Worm (Caenorhabditis elegans) whole organism, L3 larva: ENCODE data around the gene T07F12.1.

Experiments used
- ZK546.5 ChIP-seq: sonication (generic microtip); optimal IDR thresholded peaks from 2 replicates; lab custom pipeline; 2017; ENCODE audit warnings: missing biosample characterization, missing genetic modification characterization
- aly-2 ChIP-seq: fragments of 150-350 bp; optimal IDR thresholded peaks from 2 replicates; lab custom pipeline; 2014; ENCODE audit warnings: missing biosample characterization, missing genetic modification characterization
- ama-1 ChIP-seq: fragments of 150-350 bp; optimal IDR thresholded peaks from 2 replicates; lab custom pipeline; 2018
- ceh-16 ChIP-seq: sonication (generic microtip); optimal IDR thresholded peaks from 2 replicates; lab custom pipeline; 2017; ENCODE audit warnings: missing biosample characterization, missing genetic modification characterization
- ceh-28 ChIP-seq: fragments of 150-350 bp; optimal IDR thresholded peaks from 2 replicates; lab custom pipeline; 2014; ENCODE audit warnings: missing biosample characterization, missing genetic modification reagents, missing genetic modification characterization
- ceh-9 ChIP-seq: sonication (generic microtip); optimal IDR thresholded peaks from 2 replicates; lab custom pipeline; 2018; ENCODE audit warnings: missing biosample characterization, missing genetic modification characterization
- egl-5 ChIP-seq: fragments of 150-350 bp; optimal IDR thresholded peaks from 2 replicates; lab custom pipeline; 2017; ENCODE audit warnings: missing biosample characterization, missing genetic modification reagents, missing genetic modification characterization, inconsistent platforms
- elt-2 ChIP-seq: sonication (generic microtip); optimal IDR thresholded peaks from 2 replicates; lab custom pipeline; 2016; ENCODE audit warnings: missing genetic modification reagents, mild to moderate bottlenecking, missing genetic modification characterization, missing compliant biosample characterization
- elt-3 ChIP-seq, 3 experiments: fragments of 150-350 bp in 1 of 3; sonication (generic microtip) in 2 of 3; optimal IDR thresholded peaks; 2 replicates in 2 of 3; 4 replicates in 1 of 3; lab custom pipeline; 2014 to 2017; ENCODE audit warnings: missing biosample characterization in 3 of 3, missing genetic modification characterization in 3 of 3
- eor-1 ChIP-seq, 2 experiments: fragments of 150-350 bp; optimal IDR thresholded peaks; 2 replicates each; lab custom pipeline; 2014 to 2018; ENCODE audit warnings: missing biosample characterization in 2 of 2, missing genetic modification characterization in 2 of 2
- fkh-2 ChIP-seq: fragments of 150-350 bp; optimal IDR thresholded peaks from 2 replicates; lab custom pipeline; 2014; ENCODE audit warnings: missing biosample characterization, missing genetic modification reagents, missing genetic modification characterization
- fos-1 ChIP-seq: fragments of 150-350 bp; optimal IDR thresholded peaks from 2 replicates; lab custom pipeline; 2014; ENCODE audit warnings: missing biosample characterization, missing genetic modification characterization
- jun-1 ChIP-seq: fragments of 150-350 bp; optimal IDR thresholded peaks from 2 replicates; lab custom pipeline; 2014; ENCODE audit warnings: missing biosample characterization, missing genetic modification reagents, missing genetic modification characterization
- lin-15B ChIP-seq: fragments of 150-350 bp; optimal IDR thresholded peaks from 2 replicates; lab custom pipeline; 2014; ENCODE audit warnings: missing biosample characterization, missing genetic modification characterization
- lsy-12 ChIP-seq: sonication (generic microtip); optimal IDR thresholded peaks from 2 replicates; lab custom pipeline; 2016; ENCODE audit warnings: mild to moderate bottlenecking, missing genetic modification characterization, missing compliant biosample characterization
- nfya-1 ChIP-seq: sonication (generic microtip); optimal IDR thresholded peaks from 2 replicates; lab custom pipeline; 2017; ENCODE audit warnings: missing genetic modification characterization, mild to moderate bottlenecking, missing compliant biosample characterization, antibody characterized with exemption, moderate library complexity; ENCODE audit not compliant: insufficient read depth
- nhr-12 ChIP-seq: fragments of 150-350 bp; optimal IDR thresholded peaks from 2 replicates; lab custom pipeline; 2014; ENCODE audit warnings: missing biosample characterization, missing genetic modification characterization
- nhr-23 ChIP-seq: fragments of 150-350 bp; optimal IDR thresholded peaks from 2 replicates; lab custom pipeline; 2014; ENCODE audit warnings: missing biosample characterization, missing genetic modification reagents, missing genetic modification characterization
- nhr-237 ChIP-seq: fragments of 150-350 bp; optimal IDR thresholded peaks from 2 replicates; lab custom pipeline; 2014; ENCODE audit warnings: missing biosample characterization, missing genetic modification characterization
- nhr-25 ChIP-seq: sonication (generic microtip); optimal IDR thresholded peaks from 2 replicates; lab custom pipeline; 2017; ENCODE audit warnings: missing biosample characterization, missing genetic modification characterization
- nhr-43 ChIP-seq: sonication (generic microtip); optimal IDR thresholded peaks from 2 replicates; lab custom pipeline; 2016; ENCODE audit warnings: mild to moderate bottlenecking, missing genetic modification characterization, missing compliant biosample characterization; ENCODE audit not compliant: poor library complexity, severe bottlenecking
- nhr-67 ChIP-seq: fragments of 150-350 bp; optimal IDR thresholded peaks from 2 replicates; lab custom pipeline; 2014; ENCODE audit warnings: missing biosample characterization, missing genetic modification characterization
- nhr-76 ChIP-seq: fragments of 150-350 bp; sonication (generic microtip); optimal IDR thresholded peaks from 5 replicates; lab custom pipeline; 2014; ENCODE audit warnings: missing biosample characterization, missing genetic modification characterization
- nhr-77 ChIP-seq: fragments of 150-350 bp; optimal IDR thresholded peaks from 2 replicates; lab custom pipeline; 2014; ENCODE audit warnings: missing biosample characterization, missing genetic modification characterization
- pha-4 ChIP-seq: fragments of 150-350 bp; optimal IDR thresholded peaks from 2 replicates; lab custom pipeline; 2014; ENCODE audit warnings: missing biosample characterization, missing genetic modification reagents, missing genetic modification characterization
- pqm-1 ChIP-seq: fragments of 150-350 bp; optimal IDR thresholded peaks from 2 replicates; lab custom pipeline; 2017; ENCODE audit warnings: missing biosample characterization, missing genetic modification characterization, inconsistent platforms
- skn-1 ChIP-seq: fragments of 150-350 bp; optimal IDR thresholded peaks from 2 replicates; lab custom pipeline; 2014; ENCODE audit warnings: missing biosample characterization, missing genetic modification characterization
- snpc-4 ChIP-seq: fragments of 150-350 bp; optimal IDR thresholded peaks from 2 replicates; lab custom pipeline; 2014; ENCODE audit warnings: missing biosample characterization, missing genetic modification characterization
- unc-62 ChIP-seq: fragments of 150-350 bp; sonication (generic microtip); optimal IDR thresholded peaks from 4 replicates; lab custom pipeline; 2014; ENCODE audit warnings: missing biosample characterization, missing genetic modification reagents, missing genetic modification characterization
- zag-1 ChIP-seq: fragments of 150-350 bp; optimal IDR thresholded peaks from 2 replicates; lab custom pipeline; 2014; ENCODE audit warnings: missing biosample characterization, missing genetic modification characterization
- ztf-11 ChIP-seq: fragments of 150-350 bp; optimal IDR thresholded peaks from 2 replicates; lab custom pipeline; 2014; ENCODE audit warnings: missing biosample characterization, missing genetic modification characterization

T07F12.1 gene

DNA sequence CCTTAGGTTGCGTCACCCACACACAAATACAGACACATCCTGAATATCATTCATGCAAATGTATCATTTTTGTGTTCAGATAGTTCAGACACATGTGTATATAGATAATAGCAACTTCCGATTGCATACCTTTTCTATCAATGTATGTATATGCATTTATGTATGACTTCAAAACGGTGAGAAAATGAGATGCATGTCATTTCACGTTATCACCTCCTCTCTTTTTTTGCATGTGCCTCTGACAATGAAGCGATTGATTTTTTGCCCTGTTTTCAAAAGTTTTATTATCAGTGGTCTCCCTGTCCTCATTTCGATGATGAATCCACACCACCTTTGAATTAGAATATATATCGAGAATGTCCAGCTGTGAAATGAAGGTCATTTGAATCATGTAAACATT is 11.9 kb downstream of the T07F12.1 start, which contains the start of gene K05B2.2:
TSS of gene K05B2.2 (plus strand) at position 278 of the 400 bp plus-strand sequence.
- no peak for TF ChIP-seq nhr-67
- peak; percentile 45 for TF ChIP-seq pqm-1 (tag; lab: Kevin White, UChicago)
- TF ChIP-seq elt-2 (tag; lab: Kevin White, UChicago), result peak; percentile 80
- no peak for TF ChIP-seq pha-4 (tag; lab: Kevin White, UChicago)
- TF ChIP-seq snpc-4 (tag; lab: Kevin White, UChicago), result no peak
- no peak for TF ChIP-seq nhr-76
- no peak for TF ChIP-seq nhr-25 (tag; lab: Kevin White, UChicago)
- no peak for TF ChIP-seq lin-15B (tag; lab: Kevin White, UChicago)
- no peak for TF ChIP-seq ceh-9 (tag; lab: Kevin White, UChicago)
- no peak for TF ChIP-seq nfya-1 (tag; lab: Kevin White, UChicago)

DNA sequence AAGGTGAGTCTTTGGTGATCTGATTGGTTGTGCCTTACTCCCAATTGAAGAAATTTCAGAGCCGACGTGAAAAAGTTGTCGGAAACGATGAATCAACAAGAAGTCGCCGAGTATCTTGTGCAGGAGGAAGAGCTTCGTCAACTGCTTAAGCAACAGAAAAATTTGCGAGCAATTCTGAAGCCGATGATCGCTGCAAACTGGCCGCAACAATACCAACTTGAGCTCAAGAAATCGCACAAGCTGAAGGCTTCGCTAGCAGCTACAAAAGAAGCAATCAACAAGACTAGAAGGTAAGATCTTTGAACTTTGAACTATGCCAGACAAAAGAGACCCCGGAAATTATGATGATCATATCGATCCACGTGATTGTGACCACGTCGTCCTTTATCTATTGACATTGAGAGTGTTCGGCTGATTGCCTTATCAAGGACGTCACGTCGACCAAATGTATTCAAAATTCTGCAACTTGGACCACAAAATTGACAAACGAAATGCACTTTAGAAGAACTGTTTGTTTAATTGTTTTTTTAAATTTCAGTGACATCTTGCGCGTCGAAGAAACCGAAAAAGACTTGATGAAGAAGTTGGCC is 17.5 kb downstream of the T07F12.1 start:
- TF ChIP-seq egl-5 (no peak), jun-1 (tag; lab: Kevin White, UChicago) (no peak), nhr-76 (no peak), elt-3 (tag; optimal IDR thresholded peaks at IDR 0.05; lab: Kevin White, UChicago) (no peak), skn-1 (no peak), ztf-11 (no peak), ceh-16 (tag; lab: Kevin White, UChicago) (no peak), eor-1 (tag; optimal IDR thresholded peaks at IDR 0.05; lab: Kevin White, UChicago) (no peak), nhr-25 (tag; lab: Kevin White, UChicago) (no peak), ceh-28 (tag; lab: Kevin White, UChicago) (no peak), ceh-9 (tag; lab: Kevin White, UChicago) (no peak), unc-62 (GFP tag; lab: Kevin White, UChicago) (no peak)
- TF ChIP-seq, all 47 proteins: peak for 0

DNA sequence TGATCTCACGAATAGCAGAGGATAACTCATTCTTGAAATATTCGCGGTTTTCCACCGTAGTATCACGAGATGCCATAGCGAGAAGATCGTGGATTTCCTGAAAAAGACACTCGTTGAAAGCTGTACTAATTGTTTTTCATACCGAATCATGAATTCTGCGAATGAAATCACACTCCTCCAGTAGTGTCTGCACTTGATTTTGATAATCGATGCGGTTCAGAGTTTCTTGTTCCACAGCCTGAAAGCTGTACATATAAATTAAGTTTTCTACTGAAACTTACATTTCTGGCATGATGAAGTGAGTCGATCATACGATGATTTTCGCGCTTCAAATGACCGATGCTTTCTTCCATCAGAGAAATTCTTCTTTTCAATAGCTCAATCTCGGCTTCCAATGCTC is 20.6 kb downstream of the T07F12.1 start:
- TF ChIP-seq pha-4 (tag; lab: Kevin White, UChicago) (no peak), nhr-237 (tag; lab: Kevin White, UChicago) (no peak), lin-15B (tag; lab: Kevin White, UChicago) (no peak), nhr-43 (tag; lab: Kevin White, UChicago) (no peak), nhr-12 (tag; lab: Kevin White, UChicago) (no peak), nhr-77 (tag; lab: Kevin White, UChicago) (no peak), ceh-16 (tag; lab: Kevin White, UChicago) (no peak), ztf-11 (no peak), nhr-67 (no peak), zag-1 (tag; lab: Kevin White, UChicago) (no peak)

DNA sequence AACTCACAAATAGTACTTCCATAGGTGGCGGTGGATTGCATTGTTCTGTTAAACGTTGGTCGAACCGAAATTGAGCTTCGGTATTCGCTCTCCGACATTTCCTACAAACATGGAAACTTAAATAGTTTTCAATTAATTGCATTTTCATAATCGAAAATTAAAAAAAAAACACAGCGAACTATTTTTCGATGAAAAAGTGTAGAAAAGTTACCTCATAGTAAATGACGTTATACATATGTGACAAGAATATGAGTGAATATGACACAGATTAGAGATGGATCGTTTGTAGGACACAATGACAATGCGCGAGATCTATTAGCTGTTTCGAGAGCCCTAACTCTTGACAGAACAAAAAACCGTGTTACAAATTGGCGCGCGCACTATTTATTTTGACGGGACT is 22.0 kb downstream of the T07F12.1 start, which contains the start of gene ifa-4:
TSS of gene ifa-4 (minus strand) at position 101 of the 400 bp plus-strand sequence.
- TF ChIP-seq fkh-2, result no peak

DNA sequence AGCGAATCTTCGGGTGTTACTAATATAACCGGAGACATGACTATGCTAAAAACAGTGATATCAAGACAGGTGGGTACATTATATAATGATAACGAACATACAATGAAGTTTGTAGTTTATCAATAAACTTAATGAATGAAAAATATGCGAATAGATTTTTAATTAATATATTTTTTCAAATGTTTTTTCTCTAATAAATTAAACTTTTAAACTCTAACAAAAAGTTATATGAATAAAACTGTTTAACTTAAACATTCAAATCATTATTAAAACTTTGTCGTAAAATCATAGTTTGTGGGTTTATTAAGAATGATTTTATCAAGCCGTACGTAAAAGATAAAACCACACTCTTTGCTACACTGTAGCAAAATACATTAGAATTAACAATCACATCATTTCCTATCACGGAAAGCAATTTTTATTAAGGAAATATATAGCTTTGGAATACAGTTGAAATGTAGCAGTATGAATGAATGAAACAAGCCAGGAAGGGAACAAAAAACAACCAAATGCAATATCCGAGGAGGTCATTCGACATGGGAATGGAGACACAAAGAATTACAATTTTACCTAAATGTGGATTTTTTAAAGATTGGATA is 27.2 kb downstream of the T07F12.1 start, which contains the start of gene K05B2.4:
TSS of gene K05B2.4 (minus strand) at position 51 of the 599 bp plus-strand sequence.
- TF ChIP-seq ceh-9 (tag; lab: Kevin White, UChicago), result no peak
- no peak for TF ChIP-seq nhr-23 (tag; lab: Kevin White, UChicago)
- TF ChIP-seq snpc-4 (tag; lab: Kevin White, UChicago), result no peak
- no peak for TF ChIP-seq lsy-12 (tag; lab: Kevin White, UChicago)
- no peak for TF ChIP-seq unc-62 (GFP tag; lab: Kevin White, UChicago)
- no peak for TF ChIP-seq lin-15B (tag; lab: Kevin White, UChicago)
- no peak for TF ChIP-seq egl-5
- no peak for TF ChIP-seq aly-2 (tag; lab: Kevin White, UChicago)
- TF ChIP-seq pqm-1 (tag; lab: Kevin White, UChicago), result no peak
- no peak for TF ChIP-seq ama-1 (lab: Kevin White, UChicago)
- TF ChIP-seq nhr-12 (tag; lab: Kevin White, UChicago), result no peak
- no peak for TF ChIP-seq nhr-43 (tag; lab: Kevin White, UChicago)
- no peak for TF ChIP-seq fos-1 (tag; lab: Kevin White, UChicago)
- TF ChIP-seq nhr-77 (tag; lab: Kevin White, UChicago), result no peak
- TF ChIP-seq ZK546.5 (tag; lab: Kevin White, UChicago), result no peak
